Worm (Caenorhabditis elegans): ENCODE results near the gene F10G2.4.

F10G2.4 gene

ce11 chrV:7352186-7353053 is 25.4 kb downstream of the F10G2.4 start, which contains the start of the genes srh-231 and srh-275:
TSS of gene srh-231 (minus strand) at chrV:7352236.
TSS of gene srh-275 (plus strand) at chrV:7353003.
- TF ChIP-seq unc-120 (tag; optimal IDR thresholded peaks at IDR 0.05; ENCODE audit: poor library complexity, severe bottlenecking): no peak
- TF ChIP-seq nhr-2 (tag; optimal IDR thresholded peaks at IDR 0.05): no peak
- no peak for TF ChIP-seq mab-5 (tag; optimal IDR thresholded peaks at IDR 0.05)
- no peak for TF ChIP-seq nhr-76 (tag; optimal IDR thresholded peaks at IDR 0.05)
- TF ChIP-seq lin-32 (GFP tag; optimal IDR thresholded peaks at IDR 0.05): no peak
- TF ChIP-seq ceh-83 (GFP tag; optimal IDR thresholded peaks at IDR 0.05): no peak
- TF ChIP-seq ham-2 (GFP tag; optimal IDR thresholded peaks at IDR 0.05): no peak
- TF ChIP-seq flh-1 (GFP tag; optimal IDR thresholded peaks at IDR 0.05): no peak
- no peak for TF ChIP-seq ceh-39 (tag; optimal IDR thresholded peaks at IDR 0.05)
- no peak for TF ChIP-seq drap-1 (GFP tag; optimal IDR thresholded peaks at IDR 0.05)
- TF ChIP-seq lin-13 (tag; optimal IDR thresholded peaks at IDR 0.05): no peak
- no peak for TF ChIP-seq mls-2 (tag; optimal IDR thresholded peaks at IDR 0.05)
- no peak for TF ChIP-seq ztf-11 (tag; optimal IDR thresholded peaks at IDR 0.05)

ce11 chrV:7353602-7354001 is 26.6 kb downstream of the F10G2.4 start:
- TF ChIP-seq ceh-43 (GFP tag; optimal IDR thresholded peaks at IDR 0.05): no peak
- no peak for TF ChIP-seq nhr-28 (tag; optimal IDR thresholded peaks at IDR 0.05)
- TF ChIP-seq ceh-83 (GFP tag; optimal IDR thresholded peaks at IDR 0.05): no peak
- TF ChIP-seq unc-39 (tag; optimal IDR thresholded peaks at IDR 0.05): no peak
- TF ChIP-seq flh-1 (GFP tag; optimal IDR thresholded peaks at IDR 0.05): no peak
- TF ChIP-seq cnd-1 (tag; optimal IDR thresholded peaks at IDR 0.05): no peak
- TF ChIP-seq lin-32 (GFP tag; optimal IDR thresholded peaks at IDR 0.05): no peak
- TF ChIP-seq sem-2 (GFP tag; optimal IDR thresholded peaks at IDR 0.05): no peak

DNA sequence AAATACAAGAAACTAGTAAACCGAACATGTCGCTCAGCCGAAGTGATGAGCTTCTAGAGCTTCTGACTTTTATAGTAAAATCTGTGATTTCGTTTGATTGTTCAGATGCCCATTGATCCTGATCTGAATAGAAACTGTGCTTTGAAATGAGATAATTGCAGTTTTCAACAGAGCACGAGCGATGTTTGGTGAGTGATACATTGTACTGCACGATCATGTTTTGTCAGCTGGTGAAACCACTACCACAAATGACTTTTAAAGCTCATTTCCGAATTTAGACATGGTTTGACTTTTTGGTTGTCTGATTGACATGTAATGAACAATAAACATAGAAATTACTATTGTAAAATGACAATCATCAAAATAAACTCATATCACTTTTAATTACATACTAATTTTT is 28.4 kb downstream of the F10G2.4 start, which contains the start of gene tag-293:
Gene tag-293, minus strand, starts transcription at position 101 of the 400 bp plus-strand sequence.
- TF ChIP-seq sem-2 (GFP tag; optimal IDR thresholded peaks at IDR 0.05) (no peak), hlh-1 (tag; optimal IDR thresholded peaks at IDR 0.05) (no peak), nhr-2 (tag; optimal IDR thresholded peaks at IDR 0.05) (no peak), nhr-76 (tag; optimal IDR thresholded peaks at IDR 0.05) (no peak), drap-1 (GFP tag; optimal IDR thresholded peaks at IDR 0.05) (no peak), bed-3 (GFP tag; optimal IDR thresholded peaks at IDR 0.05) (no peak), M03D4.4 (tag; optimal IDR thresholded peaks at IDR 0.05) (no peak), elt-1 (tag; optimal IDR thresholded peaks at IDR 0.05; ENCODE audit: borderline replicate concordance, insufficient read depth) (no peak), lin-13 (tag; optimal IDR thresholded peaks at IDR 0.05) (no peak), ceh-83 (GFP tag; optimal IDR thresholded peaks at IDR 0.05) (no peak), nhr-237 (tag; optimal IDR thresholded peaks at IDR 0.05) (no peak), cnd-1 (tag; optimal IDR thresholded peaks at IDR 0.05) (no peak), ceh-39 (tag; optimal IDR thresholded peaks at IDR 0.05) (no peak)

DNA sequence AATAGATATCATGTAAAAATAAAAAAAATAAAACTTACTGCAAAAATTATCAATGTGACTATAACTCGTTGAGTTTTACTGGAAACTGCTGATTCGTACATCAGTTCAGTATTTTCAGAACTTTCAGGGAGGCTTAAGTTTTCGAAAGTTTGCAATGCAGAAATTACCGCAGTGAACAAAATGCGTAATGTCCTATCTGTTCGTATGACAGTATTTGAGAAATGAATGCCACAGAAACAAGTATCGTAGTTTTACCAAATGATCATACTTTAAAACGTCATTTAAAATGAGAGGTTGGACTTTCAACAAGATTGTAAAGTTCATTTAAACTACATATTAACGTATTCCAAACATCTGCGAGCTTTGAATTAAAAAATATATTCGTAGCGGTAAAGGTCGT is 29.7 kb downstream of the F10G2.4 start, which contains the start of gene C03G6.21:
Gene C03G6.21, minus strand, starts transcription at position 101 of the 400 bp plus-strand sequence.
- TF ChIP-seq nhr-28 (tag; optimal IDR thresholded peaks at IDR 0.05) (no peak), lin-13 (tag; optimal IDR thresholded peaks at IDR 0.05) (no peak), bed-3 (GFP tag; optimal IDR thresholded peaks at IDR 0.05) (no peak), sem-2 (GFP tag; optimal IDR thresholded peaks at IDR 0.05) (no peak), pha-4 (tag; optimal IDR thresholded peaks at IDR 0.05) (no peak), nhr-76 (tag; optimal IDR thresholded peaks at IDR 0.05) (no peak), snpc-4 (tag; optimal IDR thresholded peaks at IDR 0.05) (no peak), mep-1 (tag; optimal IDR thresholded peaks at IDR 0.05) (no peak), ztf-11 (tag; optimal IDR thresholded peaks at IDR 0.05) (no peak), ces-1 (GFP tag; optimal IDR thresholded peaks at IDR 0.05) (no peak), flh-1 (GFP tag; optimal IDR thresholded peaks at IDR 0.05) (no peak), ceh-39 (tag; optimal IDR thresholded peaks at IDR 0.05) (no peak), lin-32 (GFP tag; optimal IDR thresholded peaks at IDR 0.05) (no peak), nhr-2 (tag; optimal IDR thresholded peaks at IDR 0.05) (no peak), M03D4.4 (tag; optimal IDR thresholded peaks at IDR 0.05) (no peak), ham-2 (GFP tag; optimal IDR thresholded peaks at IDR 0.05) (no peak), elt-3 (tag; optimal IDR thresholded peaks at IDR 0.05) (no peak), tbx-8 (GFP tag; optimal IDR thresholded peaks at IDR 0.05) (no peak)

DNA sequence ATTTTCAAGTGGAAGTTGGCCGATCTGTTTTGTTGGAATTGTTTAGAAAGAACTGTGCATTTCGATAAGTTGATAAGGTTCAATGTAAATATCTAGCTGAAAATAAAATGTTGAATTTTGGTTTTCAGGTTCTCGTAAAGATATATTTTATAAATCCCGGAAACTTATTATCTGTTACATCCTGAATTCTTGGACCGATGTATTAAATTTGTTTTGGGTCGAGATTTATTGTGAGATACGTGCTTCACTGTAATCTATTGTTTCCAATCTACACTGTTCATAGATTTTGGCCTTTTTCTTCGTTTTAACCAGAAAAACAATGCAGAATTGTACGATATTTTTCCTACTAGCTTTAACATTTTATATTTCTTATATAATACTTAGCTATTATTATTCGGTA is 30.1 kb downstream of the F10G2.4 start, which contains the start of gene C03G6.6:
Gene C03G6.6, plus strand, starts transcription at position 301 of the 400 bp plus-strand sequence.
- no peak for TF ChIP-seq M03D4.4 (tag; optimal IDR thresholded peaks at IDR 0.05)
- TF ChIP-seq ceh-43 (GFP tag; optimal IDR thresholded peaks at IDR 0.05): no peak
- no peak for TF ChIP-seq bed-3 (GFP tag; optimal IDR thresholded peaks at IDR 0.05)
- TF ChIP-seq ceh-83 (GFP tag; optimal IDR thresholded peaks at IDR 0.05): no peak

Data from whole organism, mixed stage, embryonic.